Worm (Caenorhabditis elegans) whole organism, early embryonic: Measurements from ENCODE around the gene cpna-1.
"Not testable (repeated sequence)": the region's sequence is repeated elsewhere in the genome, so short reads cannot be mapped to it uniquely, and the experiment has no call there.

Source experiments
- B0310.2 ChIP-seq: sonication (generic microtip); optimal IDR thresholded peaks from 2 replicates; lab custom pipeline; 2016; ENCODE audit warnings: mild to moderate bottlenecking, missing genetic modification characterization, missing compliant biosample characterization
- F13C5.2 ChIP-seq: sonication (generic microtip); optimal IDR thresholded peaks from 2 replicates; lab custom pipeline; 2017; ENCODE audit warnings: mild to moderate bottlenecking, missing genetic modification characterization, inconsistent platforms, missing compliant biosample characterization
- aly-1 ChIP-seq: sonication (generic microtip); optimal IDR thresholded peaks from 2 replicates; lab custom pipeline; 2016; ENCODE audit warnings: missing genetic modification characterization, missing compliant biosample characterization
- ama-1 ChIP-seq: fragments of 150-350 bp; optimal IDR thresholded peaks from 2 replicates; lab custom pipeline; 2014
- ceh-13 ChIP-seq: fragments of 200-800 bp; sonication (Bioruptor generic); optimal IDR thresholded peaks from 2 replicates; lab custom pipeline; 2018; ENCODE audit warnings: mild to moderate bottlenecking, missing genetic modification characterization, missing compliant biosample characterization
- ceh-36 ChIP-seq: sonication (generic microtip); optimal IDR thresholded peaks from 2 replicates; lab custom pipeline; 2016; ENCODE audit warnings: missing genetic modification characterization, inconsistent platforms, missing compliant biosample characterization
- ets-7 ChIP-seq: sonication (generic microtip); optimal IDR thresholded peaks from 2 replicates; lab custom pipeline; 2016; ENCODE audit warnings: missing genotype, missing genetic modification characterization, missing compliant biosample characterization
- flt-1 ChIP-seq: fragments of 200-800 bp; sonication (Bioruptor generic); IDR thresholded peaks from 2 replicates; pipeline ENCODE4 v1.3.6; 2022; ENCODE audit warnings: missing genetic modification characterization, missing compliant biosample characterization
- hmbx-1 ChIP-seq: sonication (generic microtip); optimal IDR thresholded peaks from 2 replicates; lab custom pipeline; 2016; ENCODE audit warnings: mild to moderate bottlenecking, missing genetic modification characterization, missing compliant biosample characterization
- hmg-4 ChIP-seq: fragments of 200-800 bp; sonication (Bioruptor generic); optimal IDR thresholded peaks from 2 replicates; lab custom pipeline; 2018; ENCODE audit warnings: mild to moderate bottlenecking, missing genetic modification characterization, missing compliant biosample characterization
- hnd-1 ChIP-seq: sonication (generic microtip); optimal IDR thresholded peaks from 2 replicates; lab custom pipeline; 2016; ENCODE audit warnings: missing genetic modification characterization, missing compliant biosample characterization
- pes-1 ChIP-seq: fragments of 200-800 bp; sonication (Bioruptor generic); IDR thresholded peaks from 2 replicates; pipeline ENCODE4 v1.3.6; 2022; ENCODE audit warnings: missing genetic modification reagents, missing genetic modification characterization, missing compliant biosample characterization
- scrt-1 ChIP-seq: fragments of 200-800 bp; sonication (Bioruptor generic); IDR thresholded peaks from 2 replicates; pipeline ENCODE4 v1.3.6; 2022; ENCODE audit warnings: missing genetic modification characterization, missing compliant biosample characterization
- sea-1 ChIP-seq: fragments of 200-800 bp; sonication (Bioruptor generic); conservative IDR thresholded peaks from 2 replicates; pipeline ENCODE4 v1.3.6; 2022; ENCODE audit warnings: missing genetic modification characterization, missing compliant biosample characterization
- tbx-11 ChIP-seq: fragments of 200-800 bp; sonication (Bioruptor generic); IDR thresholded peaks from 2 replicates; pipeline ENCODE4 v1.3.6; 2022; ENCODE audit warnings: missing genetic modification characterization, missing compliant biosample characterization
- tbx-37 ChIP-seq: fragments of 200-800 bp; sonication (Bioruptor generic); conservative IDR thresholded peaks from 2 replicates; pipeline ENCODE4 v1.3.6; 2022; ENCODE audit warnings: missing genetic modification reagents, missing genetic modification characterization, missing compliant biosample characterization
- tra-4 ChIP-seq: sonication (generic microtip); optimal IDR thresholded peaks from 2 replicates; lab custom pipeline; 2017; ENCODE audit warnings: missing genetic modification characterization, missing compliant biosample characterization

The cpna-1 gene

ce11 chrII:4159570-4159969 lies 26.9 kb upstream of the cpna-1 start:
- TF ChIP-seq aly-1 (tag; lab: Kevin White, UChicago), result no peak
- TF ChIP-seq ceh-36, result no peak

- no peak for TF ChIP-seq ceh-36
- TF ChIP-seq tbx-37 (GFP tag; lab: Robert Waterston, UW), result no peak
Observed at ce11 chrII:4167833-4168232, 18.6 kb upstream of the cpna-1 start.

- not testable (repeated sequence) for TF ChIP-seq scrt-1 (GFP tag; lab: Robert Waterston, UW); hmbx-1 (tag; lab: Kevin White, UChicago); ceh-13 (GFP tag; lab: Kevin White, UChicago)
Observed at ce11 chrII:4168404-4168803, 18.1 kb upstream of the cpna-1 start, which contains the start of gene R03H10.4. R03H10.4 (minus strand) TSS chrII:4168504.

DNA sequence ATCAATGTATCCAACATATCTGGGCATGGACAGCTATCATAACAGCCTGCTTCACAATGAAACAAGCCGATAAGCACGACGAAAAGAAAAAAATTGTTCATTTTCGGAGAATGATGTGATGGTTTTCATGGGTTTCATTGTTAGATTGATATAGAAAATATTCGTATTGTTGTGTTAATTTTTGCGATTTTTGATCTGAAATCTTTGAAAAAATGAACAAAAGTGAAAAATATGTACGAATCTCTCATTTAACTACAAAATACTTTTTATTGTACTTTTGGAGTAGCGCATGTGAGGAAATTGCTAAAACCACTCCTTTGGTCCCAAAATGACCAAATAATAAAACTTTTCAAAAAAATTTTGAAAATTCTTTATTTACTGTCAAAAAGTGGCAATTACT lies 16.0 kb upstream of the cpna-1 start, which contains the start of gene R03H10.5:
Gene R03H10.5 (minus strand): TSS at position 101 of the 400 bp plus-strand sequence.
- TF ChIP-seq F13C5.2 (tag; lab: Kevin White, UChicago) (no peak), tbx-37 (GFP tag; lab: Robert Waterston, UW) (no peak), tra-4 (no peak), scrt-1 (GFP tag; lab: Robert Waterston, UW) (no peak), hmbx-1 (tag; lab: Kevin White, UChicago) (no peak), ceh-36 (no peak), ets-7 (tag; lab: Kevin White, UChicago) (no peak), tbx-11 (GFP tag; lab: Robert Waterston, UW) (no peak), B0310.2 (no peak), pes-1 (GFP tag; lab: Robert Waterston, UW) (no peak), sea-1 (GFP tag; lab: Robert Waterston, UW) (no peak), ceh-13 (GFP tag; lab: Kevin White, UChicago) (no peak), hnd-1 (tag; lab: Kevin White, UChicago) (no peak), aly-1 (tag; lab: Kevin White, UChicago) (no peak)

DNA sequence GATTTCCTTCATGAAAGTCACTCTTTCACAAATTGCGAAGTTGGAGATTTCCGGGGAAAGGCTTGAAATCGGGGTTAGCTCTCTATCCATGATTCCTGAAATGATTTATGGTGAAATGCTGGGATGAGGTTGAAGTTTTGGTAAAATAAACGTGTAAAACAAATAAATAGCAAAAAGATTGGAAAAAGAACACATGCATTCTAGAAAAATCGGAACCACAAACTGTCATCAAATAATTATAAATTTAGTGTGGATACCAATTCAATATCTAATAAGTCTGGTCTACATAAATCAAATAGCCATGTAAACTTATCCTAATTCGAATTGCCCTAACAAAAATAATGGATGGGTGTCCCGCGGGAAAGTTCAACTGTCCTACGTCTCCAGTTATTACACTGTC lies 13.1 kb upstream of the cpna-1 start, which contains the start of gene R03H10.6:
Gene R03H10.6 (minus strand): TSS at position 101 of the 400 bp plus-strand sequence.
- TF ChIP-seq F13C5.2 (tag; lab: Kevin White, UChicago) (no peak), flt-1 (no peak), tbx-11 (GFP tag; lab: Robert Waterston, UW) (no peak), hmg-4 (GFP tag; lab: Kevin White, UChicago) (no peak), hnd-1 (tag; lab: Kevin White, UChicago) (no peak), tbx-37 (GFP tag; lab: Robert Waterston, UW) (no peak), aly-1 (tag; lab: Kevin White, UChicago) (no peak), hmbx-1 (tag; lab: Kevin White, UChicago) (no peak), pes-1 (GFP tag; lab: Robert Waterston, UW) (no peak), tra-4 (no peak), scrt-1 (GFP tag; lab: Robert Waterston, UW) (no peak), sea-1 (GFP tag; lab: Robert Waterston, UW) (no peak), ets-7 (tag; lab: Kevin White, UChicago) (no peak), B0310.2 (no peak), ceh-13 (GFP tag; lab: Kevin White, UChicago) (no peak), ceh-36 (no peak), ama-1 (lab: Kevin White, UChicago) (no peak)

ce11 chrII:4173842-4174241 lies 12.6 kb upstream of the cpna-1 start:
- TF ChIP-seq pes-1 (GFP tag; lab: Robert Waterston, UW) (no peak), scrt-1 (GFP tag; lab: Robert Waterston, UW) (no peak), tbx-37 (GFP tag; lab: Robert Waterston, UW) (no peak), ama-1 (lab: Kevin White, UChicago) (no peak), B0310.2 (no peak), F13C5.2 (tag; lab: Kevin White, UChicago) (no peak), ceh-13 (GFP tag; lab: Kevin White, UChicago) (no peak), hmg-4 (GFP tag; lab: Kevin White, UChicago) (no peak), tbx-11 (GFP tag; lab: Robert Waterston, UW) (no peak), ceh-36 (no peak), aly-1 (tag; lab: Kevin White, UChicago) (no peak), hnd-1 (tag; lab: Kevin White, UChicago) (no peak), flt-1 (no peak), hmbx-1 (tag; lab: Kevin White, UChicago) (no peak), ets-7 (tag; lab: Kevin White, UChicago) (no peak), tra-4 (no peak), sea-1 (GFP tag; lab: Robert Waterston, UW) (no peak)

- TF ChIP-seq tbx-11 (GFP tag; lab: Robert Waterston, UW) (no peak), ama-1 (lab: Kevin White, UChicago) (no peak), F13C5.2 (tag; lab: Kevin White, UChicago) (no peak), tra-4 (no peak), ceh-36 (no peak), tbx-37 (GFP tag; lab: Robert Waterston, UW) (no peak), hmbx-1 (tag; lab: Kevin White, UChicago) (no peak), hmg-4 (GFP tag; lab: Kevin White, UChicago) (no peak), ets-7 (tag; lab: Kevin White, UChicago) (no peak), sea-1 (GFP tag; lab: Robert Waterston, UW) (no peak), flt-1 (no peak), aly-1 (tag; lab: Kevin White, UChicago) (no peak)
Observed at ce11 chrII:4178838-4179237, 7.6 kb upstream of the cpna-1 start, which contains the start of gene R03H10.7. R03H10.7 (minus strand) TSS chrII:4178938.

DNA sequence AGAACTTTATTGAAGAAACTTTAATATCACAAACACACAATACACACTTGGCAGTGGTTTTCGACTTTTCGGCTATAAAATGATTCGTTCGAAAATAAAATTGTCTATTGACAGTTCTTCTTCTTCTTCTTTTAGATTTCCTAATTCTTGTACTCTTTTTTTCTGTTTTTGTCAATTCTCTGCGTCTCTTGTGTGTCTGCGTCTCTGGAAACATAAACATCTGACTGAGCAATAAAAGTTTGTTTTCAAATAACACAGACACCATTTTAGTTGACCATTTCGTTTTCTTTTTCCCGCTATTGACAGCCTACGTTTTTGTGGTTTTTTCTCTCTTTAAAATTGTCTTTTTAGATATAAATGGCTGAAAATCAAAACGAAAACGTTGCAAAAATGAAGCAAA lies 6.6 kb upstream of the cpna-1 start, which contains the start of gene R03H10.1:
Gene R03H10.1 (plus strand): TSS at position 352 of the 400 bp plus-strand sequence.
- TF ChIP-seq tbx-37 (GFP tag; lab: Robert Waterston, UW), result no peak
